Comparison of ENCODE assay signal across 1 worm cellular context in genomic region chrX:16487068-16487658, ce11.
A peak's percentile ranks its signal among the peaks of the same experiment; 100 is the strongest.
TF ChIP-seq lines count a peak whose summit lies in the region.

cah-3 (plus strand) TSS chrX:16487481.

TF ChIP-seq in whole organism, L4 larva, 104 proteins besides CTCF, POLR2A, EP300 and RAD21 (continued from another document):
- peak; percentile 48; the same call in 1 of the 2 replicates for TF ChIP-seq lin-1 (GFP tag; IDR thresholded peaks at IDR 0.05; lab: Robert Waterston, UW)
- TF ChIP-seq egl-27 (tag; optimal IDR thresholded peaks at IDR 0.05; lab: Kevin White, UChicago) = no peak
- no peak for TF ChIP-seq F49E8.2 (tag; optimal IDR thresholded peaks at IDR 0.05; lab: Kevin White, UChicago; ENCODE audit: borderline replicate concordance)
- TF ChIP-seq nhr-41 (GFP tag; IDR thresholded peaks at IDR 0.05; lab: Robert Waterston, UW) = no peak
- TF ChIP-seq mdl-1 (tag; optimal IDR thresholded peaks at IDR 0.05; lab: Kevin White, UChicago) = peak in 1 of 2 experiments; percentile 26
- peak; percentile 2 for TF ChIP-seq ces-1 (GFP tag; optimal IDR thresholded peaks at IDR 0.05; lab: Kevin White, UChicago)
- TF ChIP-seq unc-39 (tag; optimal IDR thresholded peaks at IDR 0.05; lab: Kevin White, UChicago) = no peak
